Fruit fly (Drosophila melanogaster) whole organism, embryonic: ENCODE results near the gene CG34269.

Source experiments
- Adf1 ChIP-seq: fragments of 200-800 bp; sonication (Bioruptor generic); IDR thresholded peaks from 2 replicates; pipeline ENCODE4 v1.3.6; 2022; ENCODE audit warnings: missing biosample characterization, missing genetic modification characterization
- CG11695 ChIP-seq: fragments of 200-800 bp; sonication (Bioruptor generic); IDR thresholded peaks from 3 replicates; pipeline ENCODE4 v1.3.6; 2022; ENCODE audit warnings: missing biosample characterization, missing genetic modification characterization
- CG11723 ChIP-seq: fragments of 200-800 bp; sonication (Bioruptor generic); optimal IDR thresholded peaks from 2 replicates; lab custom pipeline; 2017; ENCODE audit warnings: missing biosample characterization, mild to moderate bottlenecking, missing genetic modification characterization
- CG15479 ChIP-seq: fragments of 200-800 bp; sonication (Bioruptor generic); optimal IDR thresholded peaks from 3 replicates; lab custom pipeline; 2019; ENCODE audit warnings: missing biosample characterization, mild to moderate bottlenecking, missing genetic modification characterization, moderate library complexity
- CG17359 ChIP-seq: fragments of 200-800 bp; sonication (Bioruptor generic); optimal IDR thresholded peaks from 3 replicates; lab custom pipeline; 2018; ENCODE audit warnings: missing biosample characterization, mild to moderate bottlenecking, missing genetic modification characterization, moderate library complexity
- CG18262 ChIP-seq: fragments of 200-800 bp; optimal IDR thresholded peaks from 3 replicates; lab custom pipeline; 2019; ENCODE audit warnings: missing biosample characterization, mild to moderate bottlenecking, missing genetic modification characterization, moderate library complexity
- CG2889 ChIP-seq: fragments of 200-800 bp; sonication (Bioruptor generic); IDR thresholded peaks from 3 replicates; pipeline ENCODE4 v1.3.6; 2022; ENCODE audit warnings: missing biosample characterization, missing genetic modification characterization
- CG3065 ChIP-seq: fragments of 200-800 bp; sonication (Bioruptor generic); optimal IDR thresholded peaks from 2 replicates; lab custom pipeline; 2016; ENCODE audit warnings: missing biosample characterization, missing genetic modification characterization
- CG31365 ChIP-seq: fragments of 200-800 bp; sonication (Bioruptor generic); optimal IDR thresholded peaks from 2 replicates; lab custom pipeline; 2018; ENCODE audit warnings: missing biosample characterization, mild to moderate bottlenecking, missing genetic modification characterization
- CG3281 ChIP-seq: fragments of 200-800 bp; sonication (Bioruptor generic); optimal IDR thresholded peaks from 3 replicates; lab custom pipeline; 2017; ENCODE audit warnings: missing biosample characterization, mild to moderate bottlenecking, missing genetic modification characterization
- CG34224 ChIP-seq: fragments of 200-800 bp; sonication (Bioruptor generic); IDR thresholded peaks from 3 replicates; pipeline ENCODE4 v1.3.6; 2022; ENCODE audit warnings: missing biosample characterization, missing genetic modification characterization; ENCODE audit not compliant: partially characterized antibody
- CG4404 ChIP-seq: fragments of 200-800 bp; sonication (Bioruptor generic); IDR thresholded peaks from 2 replicates; pipeline ENCODE4 v1.3.6; 2022; ENCODE audit warnings: missing biosample characterization, missing genetic modification characterization
- CG6689 ChIP-seq: fragments of 200-800 bp; sonication (Bioruptor generic); IDR thresholded peaks from 2 replicates; pipeline ENCODE4 v1.3.6; 2022; ENCODE audit warnings: missing biosample characterization, missing genetic modification characterization
- CG7372 ChIP-seq: fragments of 200-800 bp; sonication (Bioruptor generic); IDR thresholded peaks from 2 replicates; pipeline ENCODE4 v1.3.6; 2022; ENCODE audit warnings: missing biosample characterization, missing genetic modification characterization
- CG8924 ChIP-seq: fragments of 200-800 bp; optimal IDR thresholded peaks from 3 replicates; lab custom pipeline; 2019; ENCODE audit warnings: missing biosample characterization, mild to moderate bottlenecking, missing genetic modification characterization, moderate library complexity
- CG8944 ChIP-seq: fragments of 200-800 bp; sonication (Bioruptor generic); optimal IDR thresholded peaks from 3 replicates; lab custom pipeline; 2016; ENCODE audit warnings: missing biosample characterization, missing genetic modification characterization
- D ChIP-seq, 2 experiments: fragments of 200-800 bp in 1 of 2; fragments of >200 bp in 1 of 2; sonication (Bioruptor generic) in 1 of 2; optimal IDR thresholded peaks; 2 replicates in 1 of 2; 3 replicates in 1 of 2; lab custom pipeline; 2017; ENCODE audit warnings: mild to moderate bottlenecking in 1 of 2, missing biosample characterization in 1 of 2, missing genetic modification characterization in 1 of 2, missing genetic modification reagents in 1 of 2
- Dek ChIP-seq: fragments of 200-800 bp; sonication (Bioruptor generic); optimal IDR thresholded peaks from 3 replicates; lab custom pipeline; 2019; ENCODE audit warnings: missing biosample characterization, mild to moderate bottlenecking, missing genetic modification characterization, moderate library complexity
- Drgx ChIP-seq: fragments of 200-800 bp; sonication (Bioruptor generic); IDR thresholded peaks from 2 replicates; pipeline ENCODE4 v1.3.6; 2022; ENCODE audit warnings: missing biosample characterization, missing genetic modification characterization
- Fer3 ChIP-seq: fragments of 200-800 bp; sonication (Bioruptor generic); optimal IDR thresholded peaks from 2 replicates; lab custom pipeline; 2018; ENCODE audit warnings: missing biosample characterization, mild to moderate bottlenecking, missing genetic modification characterization, moderate library complexity
- Kr ChIP-seq: fragments of 200-800 bp; sonication (Bioruptor generic); optimal IDR thresholded peaks from 2 replicates; lab custom pipeline; 2017; ENCODE audit warnings: missing biosample characterization, mild to moderate bottlenecking, missing genetic modification characterization
- Med ChIP-seq: fragments of 200-800 bp; sonication (Bioruptor generic); peaks from one replicate; lab custom pipeline; 2016; ENCODE audit warnings: missing biosample characterization, missing genetic modification characterization, mild to moderate bottlenecking, inconsistent platforms, moderate library complexity
- Myb ChIP-seq: fragments of 200-800 bp; sonication (Bioruptor generic); optimal IDR thresholded peaks from 2 replicates; lab custom pipeline; 2016; ENCODE audit warnings: missing biosample characterization, missing genetic modification characterization
- Oaz ChIP-seq: fragments of 200-800 bp; sonication (Bioruptor generic); IDR thresholded peaks from 2 replicates; pipeline ENCODE4 v1.3.6; 2022; ENCODE audit warnings: missing biosample characterization, missing genetic modification characterization
- Oli ChIP-seq: fragments of 200-800 bp; sonication (Bioruptor generic); optimal IDR thresholded peaks from 2 replicates; lab custom pipeline; 2018; ENCODE audit warnings: missing biosample characterization, mild to moderate bottlenecking, missing genetic modification characterization, moderate library complexity
- Opbp ChIP-seq: fragments of 200-800 bp; sonication (Bioruptor generic); IDR thresholded peaks from 3 replicates; pipeline ENCODE4 v1.3.6; 2022; ENCODE audit warnings: missing biosample characterization, missing genetic modification characterization; ENCODE audit not compliant: partially characterized antibody
- Ptx1 ChIP-seq: fragments of 200-800 bp; sonication (Bioruptor generic); IDR thresholded peaks from 2 replicates; pipeline ENCODE4 v1.3.6; 2022; ENCODE audit warnings: missing biosample characterization, missing genetic modification characterization
- Six4 ChIP-seq: fragments of 200-800 bp; sonication (Bioruptor generic); optimal IDR thresholded peaks from 2 replicates; lab custom pipeline; 2016; ENCODE audit warnings: missing biosample characterization, missing genetic modification characterization
- Sox102F ChIP-seq: fragments of 200-800 bp; sonication (Bioruptor generic); optimal IDR thresholded peaks from 2 replicates; lab custom pipeline; 2018; ENCODE audit warnings: missing biosample characterization, mild to moderate bottlenecking, missing genetic modification characterization, moderate library complexity
- Sry-δ ChIP-seq: fragments of 200-800 bp; sonication (Bioruptor generic); optimal IDR thresholded peaks from 2 replicates; lab custom pipeline; 2016; ENCODE audit warnings: missing biosample characterization, missing genetic modification characterization
- ap ChIP-seq: fragments of 200-800 bp; sonication (Bioruptor generic); IDR thresholded peaks from 2 replicates; pipeline ENCODE4 v1.3.6; 2022; ENCODE audit warnings: missing biosample characterization, missing genetic modification characterization
- ara ChIP-seq: fragments of 200-800 bp; sonication (Bioruptor generic); IDR thresholded peaks from 2 replicates; pipeline ENCODE4 v1.3.6; 2022; ENCODE audit warnings: missing biosample characterization, missing genetic modification characterization
- cas ChIP-seq: fragments of 200-800 bp; sonication (Bioruptor generic); IDR thresholded peaks from 2 replicates; pipeline ENCODE4 v1.3.6; 2022; ENCODE audit warnings: missing biosample characterization, missing genetic modification characterization
- crol ChIP-seq: fragments of 200-800 bp; sonication (Bioruptor generic); IDR thresholded peaks from 2 replicates; pipeline ENCODE4 v1.3.6; 2022; ENCODE audit warnings: missing biosample characterization, missing genetic modification characterization
- dan ChIP-seq: fragments of 200-800 bp; sonication (Bioruptor generic); IDR thresholded peaks from 2 replicates; pipeline ENCODE4 v1.3.6; 2022; ENCODE audit warnings: missing biosample characterization, missing genetic modification characterization
- dysf ChIP-seq: fragments of 200-800 bp; sonication (Bioruptor generic); IDR thresholded peaks from 3 replicates; pipeline ENCODE4 v1.3.6; 2022; ENCODE audit warnings: missing biosample characterization, missing genetic modification characterization
- fd64A ChIP-seq: fragments of 200-800 bp; sonication (Bioruptor generic); optimal IDR thresholded peaks from 3 replicates; lab custom pipeline; 2018; ENCODE audit warnings: missing biosample characterization, mild to moderate bottlenecking, missing genetic modification characterization
- jumu ChIP-seq: fragments of 200-800 bp; sonication (Bioruptor generic); optimal IDR thresholded peaks from 3 replicates; lab custom pipeline; 2016; ENCODE audit warnings: missing biosample characterization, missing genetic modification characterization
- maf-S ChIP-seq: fragments of 200-800 bp; sonication (Bioruptor generic); optimal IDR thresholded peaks from 2 replicates; lab custom pipeline; 2016; ENCODE audit warnings: missing biosample characterization, missing genetic modification characterization
- pan ChIP-seq, 4 experiments: fragments of >200 bp in 3 of 4; fragments of 200-800 bp in 1 of 4; sonication (Bioruptor generic) in 1 of 4; optimal IDR thresholded peaks in 3 of 4; IDR thresholded peaks in 1 of 4; 2 replicates each; pipeline versions ENCODE4 v1.3.6 to Lab custom; 2017 to 2022; ENCODE audit warnings: missing biosample characterization in 2 of 4, missing genetic modification characterization in 2 of 4, mixed read lengths in 1 of 4
- pros ChIP-seq: fragments of 200-800 bp; sonication (Bioruptor generic); optimal IDR thresholded peaks from 3 replicates; lab custom pipeline; 2019; ENCODE audit warnings: missing biosample characterization, mild to moderate bottlenecking, missing genetic modification characterization, moderate library complexity
- psq ChIP-seq: fragments of 200-800 bp; sonication (Bioruptor generic); optimal IDR thresholded peaks from 2 replicates; lab custom pipeline; 2017; ENCODE audit warnings: missing biosample characterization, missing genetic modification characterization
- ranshi ChIP-seq: fragments of 200-800 bp; sonication (Bioruptor generic); IDR thresholded peaks from 2 replicates; pipeline ENCODE4 v1.3.6; 2022; ENCODE audit warnings: missing biosample characterization, missing genetic modification characterization
- scrt ChIP-seq: fragments of 200-800 bp; sonication (Bioruptor generic); optimal IDR thresholded peaks from 2 replicates; lab custom pipeline; 2018; ENCODE audit warnings: missing biosample characterization, mild to moderate bottlenecking, missing genetic modification characterization, moderate library complexity
- sug ChIP-seq: fragments of 200-800 bp; optimal IDR thresholded peaks from 2 replicates; lab custom pipeline; 2019; ENCODE audit warnings: missing biosample characterization, mild to moderate bottlenecking, missing genetic modification characterization, moderate library complexity
- tin ChIP-seq: fragments of 200-800 bp; sonication (Bioruptor generic); optimal IDR thresholded peaks from 3 replicates; lab custom pipeline; 2016; ENCODE audit warnings: missing biosample characterization, missing genetic modification characterization
- tup ChIP-seq: fragments of 200-800 bp; sonication (Bioruptor generic); optimal IDR thresholded peaks from 2 replicates; lab custom pipeline; 2016; ENCODE audit warnings: missing biosample characterization, mild to moderate bottlenecking, missing genetic modification characterization, moderate library complexity

Gene CG34269

dm6 chr3L:555898-556540 is 27.9 kb downstream of the CG34269 start:
- TF ChIP-seq CG34224 (GFP tag; lab: Robert Waterston, UW) (no peak), CG11723 (no peak), Drgx (GFP tag; lab: Robert Waterston, UW) (peak; percentile 42; the same call in 1 of the 2 replicates), pros (GFP tag; lab: Kevin White, UChicago) (no peak), crol (GFP tag; lab: Robert Waterston, UW) (peak; percentile 44; the same call in 1 of the 2 replicates), CG3281 (GFP tag; lab: Kevin White, UChicago) (no peak), CG6689 (GFP tag; lab: Robert Waterston, UW) (no peak), D (optimal IDR thresholded peaks at IDR 0.05; lab: Kevin White, UChicago) (no peak), D (GFP tag; optimal IDR thresholded peaks at IDR 0.05; lab: Kevin White, UChicago) (no peak), tup (GFP tag; lab: Kevin White, UChicago) (no peak)
- TF ChIP-seq, all 482 proteins: peak for 2

- peak; percentile 2 for TF ChIP-seq CG3065
- TF ChIP-seq maf-S (GFP tag; lab: Kevin White, UChicago): no peak
- peak; percentile 65 for TF ChIP-seq CG4404
- TF ChIP-seq CG31365 (tag; lab: Kevin White, UChicago): no peak
- TF ChIP-seq ap: 0 out of 2 replicates have a peak, but pooled peaks have one; percentile 44
- no peak for TF ChIP-seq Six4 (GFP tag; lab: Kevin White, UChicago)
- TF ChIP-seq CG18262 (tag; lab: Kevin White, UChicago): no peak
- peak; percentile 73 for TF ChIP-seq Ptx1 (GFP tag; lab: Robert Waterston, UW)
- peak; percentile 81 for TF ChIP-seq dysf (GFP tag; lab: Robert Waterston, UW)
- TF ChIP-seq CG2889 (GFP tag; lab: Robert Waterston, UW): peak; percentile 60; the same call in 1 of the 3 replicates
- peak; percentile 46 for TF ChIP-seq Oli (tag; lab: Kevin White, UChicago)
- peak; percentile 55; the same call in 2 of the 3 replicates for TF ChIP-seq CG11695 (GFP tag; lab: Robert Waterston, UW)
- peak; percentile 62 for TF ChIP-seq ara
- peak; percentile 73 for TF ChIP-seq Adf1 (GFP tag; lab: Robert Waterston, UW)
- peak; percentile 60 for TF ChIP-seq CG7372
- TF ChIP-seq dan (GFP tag; lab: Robert Waterston, UW): no peak
- TF ChIP-seq sug (tag; lab: Kevin White, UChicago): peak; percentile 41
- TF ChIP-seq tin (GFP tag; lab: Kevin White, UChicago): peak; percentile 21
- TF ChIP-seq CG15479: no peak
- TF ChIP-seq psq (GFP tag; lab: Kevin White, UChicago): no peak
- peak; percentile 37 for TF ChIP-seq Fer3 (tag; lab: Kevin White, UChicago)
- peak; percentile 26 for TF ChIP-seq CG17359 (tag; lab: Kevin White, UChicago)
- no peak for TF ChIP-seq Kr (GFP tag; lab: Kevin White, UChicago)
- no peak for TF ChIP-seq fd64A (GFP tag; lab: Kevin White, UChicago)
- no peak for TF ChIP-seq Sry-δ
- TF ChIP-seq CG8924 (tag; lab: Kevin White, UChicago): peak; percentile 15
- no peak for TF ChIP-seq Opbp (GFP tag; lab: Robert Waterston, UW)
- TF ChIP-seq Sox102F: peak; percentile 47
- peak; percentile 26 for TF ChIP-seq Dek (tag; lab: Kevin White, UChicago)
- peak; percentile 46; the same call in 1 of the 2 replicates for TF ChIP-seq ranshi (GFP tag; lab: Robert Waterston, UW)
- peak; percentile 25 for TF ChIP-seq CG8944 (GFP tag; lab: Kevin White, UChicago)
- no peak for TF ChIP-seq Myb
- TF ChIP-seq pan (optimal IDR thresholded peaks at IDR 0.05; lab: Kevin White, UChicago): no peak
- TF ChIP-seq pan (GFP tag; optimal IDR thresholded peaks at IDR 0.05 in 1 of 2, IDR thresholded peaks at IDR 0.05 in 1 of 2): peak in 1 of 2 experiments; percentile 65
- TF ChIP-seq scrt (GFP tag; lab: Kevin White, UChicago): peak; percentile 19
- TF ChIP-seq jumu (GFP tag; lab: Kevin White, UChicago): peak; percentile 31
- TF ChIP-seq Oaz (GFP tag; lab: Robert Waterston, UW): peak; percentile 52; the same call in 1 of the 2 replicates
- peak; percentile 33; the same call in 1 of the 2 replicates for TF ChIP-seq cas (GFP tag; lab: Robert Waterston, UW)
- TF ChIP-seq Med (GFP tag; lab: Kevin White, UChicago): peak; percentile 73
These were observed 29.2 kb downstream of the CG34269 start for dm6 chr3L:557294-557693.
